Worm (Caenorhabditis elegans): ENCODE measurements around the gene K09C6.9.

DNA sequence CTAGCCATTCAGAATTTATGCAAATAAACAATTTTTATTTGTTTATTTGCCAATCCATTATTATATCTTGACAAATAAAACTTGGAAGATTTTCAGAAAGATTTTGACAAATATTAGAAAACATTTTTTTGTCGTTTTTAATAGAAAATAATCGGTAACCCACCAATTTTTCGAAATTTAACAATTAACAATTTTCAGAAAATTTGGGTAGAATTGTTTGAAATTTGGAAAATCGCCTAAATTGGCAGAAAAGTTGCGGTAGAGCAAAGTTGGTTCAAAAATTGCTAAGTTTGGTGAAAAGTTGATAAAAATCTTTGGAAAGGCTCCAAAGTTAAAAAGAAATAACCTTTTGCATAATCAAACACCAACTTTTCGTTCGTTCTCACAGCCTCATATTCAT, 46.6 kb downstream of the K09C6.9 start:
- TF ChIP-seq nhr-11 (tag; optimal IDR thresholded peaks at IDR 0.05) (no peak), egl-27 (tag; optimal IDR thresholded peaks at IDR 0.05) (no peak), nhr-12 (tag; optimal IDR thresholded peaks at IDR 0.05) (no peak)
